Worm (Caenorhabditis elegans): ENCODE measurements around the gene his-70.

DNA sequence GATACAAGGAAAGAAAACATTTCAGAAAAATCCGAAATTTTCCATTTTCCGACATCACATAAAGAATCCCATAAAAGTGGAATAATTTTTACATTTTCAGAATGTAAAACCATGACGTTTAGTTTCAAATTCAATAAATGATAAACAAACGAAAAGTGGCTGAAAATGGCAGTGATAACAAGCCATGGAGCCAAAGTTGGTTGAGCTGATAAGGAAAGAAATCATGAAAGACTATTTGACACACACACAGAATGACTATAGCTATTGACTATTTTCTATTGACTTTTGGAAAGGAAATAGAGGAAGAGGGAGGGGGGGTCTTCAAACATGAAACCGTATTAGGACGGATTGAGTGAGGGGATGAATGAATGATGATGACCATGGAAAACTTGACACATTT is 20.1 kb downstream of the his-70 start:
- TF ChIP-seq egl-27 (tag; optimal IDR thresholded peaks at IDR 0.05) (no peak), lin-39 (tag; optimal IDR thresholded peaks at IDR 0.05) (no peak), unc-62 (GFP tag; optimal IDR thresholded peaks at IDR 0.05) (no peak), F13H6.1 (tag; optimal IDR thresholded peaks at IDR 0.05) (no peak), ama-1 (optimal IDR thresholded peaks at IDR 0.05) (no peak), elt-3 (tag; optimal IDR thresholded peaks at IDR 0.05) (no peak), blmp-1 (tag; optimal IDR thresholded peaks at IDR 0.05; ENCODE audit: insufficient read depth) (no peak), mab-5 (tag; optimal IDR thresholded peaks at IDR 0.05) (no peak), mdl-1 (tag; optimal IDR thresholded peaks at IDR 0.05) (no peak), ceh-82 (tag; optimal IDR thresholded peaks at IDR 0.05) (no peak), unc-39 (tag; optimal IDR thresholded peaks at IDR 0.05) (no peak)
